Worm (Caenorhabditis elegans): ENCODE results near the gene cand-1.

ce11 chrV:16861719-16862118 lies 59.0 kb downstream of the cand-1 start, which contains the start of the genes clec-32 and clec-24:
- TF ChIP-seq ama-1 (optimal IDR thresholded peaks at IDR 0.05), result no peak
- TF ChIP-seq ets-7 (tag; optimal IDR thresholded peaks at IDR 0.05), result no peak
- no peak for TF ChIP-seq ceh-36 (tag; optimal IDR thresholded peaks at IDR 0.05)
- TF ChIP-seq flt-1 (GFP tag; IDR thresholded peaks at IDR 0.05), result no peak
- no peak for TF ChIP-seq tbx-11 (GFP tag; IDR thresholded peaks at IDR 0.05)
- no peak for TF ChIP-seq hmbx-1 (tag; optimal IDR thresholded peaks at IDR 0.05)
- TF ChIP-seq pes-1 (GFP tag; IDR thresholded peaks at IDR 0.05), result no peak

Measured in whole organism, early embryonic.